Worm (Caenorhabditis elegans) whole organism, L2 larva: ENCODE data around the gene cdka-1.

ENCODE experiments used
- C34F6.9 ChIP-seq: fragments of 150-350 bp; optimal IDR thresholded peaks from 2 replicates; lab custom pipeline; 2014; ENCODE audit warnings: missing biosample characterization, missing genetic modification characterization
- F13H6.1 ChIP-seq: sonication (generic microtip); optimal IDR thresholded peaks from 2 replicates; lab custom pipeline; 2016; ENCODE audit warnings: missing genetic modification characterization, missing compliant biosample characterization
- Y55F3AM.14 ChIP-seq: fragments of 200-800 bp; sonication (Bioruptor generic); optimal IDR thresholded peaks from 2 replicates; lab custom pipeline; 2018; ENCODE audit warnings: mild to moderate bottlenecking, missing genetic modification characterization, missing compliant biosample characterization
- ama-1 ChIP-seq: fragments of 150-350 bp; optimal IDR thresholded peaks from 2 replicates; lab custom pipeline; 2018; ENCODE audit warnings: inconsistent platforms
- ceh-16 ChIP-seq: fragments of 150-350 bp; optimal IDR thresholded peaks from 2 replicates; lab custom pipeline; 2014; ENCODE audit warnings: missing biosample characterization, missing genetic modification characterization
- crh-2 ChIP-seq: sonication (generic microtip); optimal IDR thresholded peaks from 2 replicates; lab custom pipeline; 2017; ENCODE audit warnings: missing biosample characterization, missing genetic modification characterization
- dmd-4 ChIP-seq: sonication (generic microtip); optimal IDR thresholded peaks from 2 replicates; lab custom pipeline; 2017; ENCODE audit warnings: missing biosample characterization, missing genetic modification characterization
- elt-1 ChIP-seq: fragments of 150-350 bp; optimal IDR thresholded peaks from 2 replicates; lab custom pipeline; 2014; ENCODE audit warnings: missing biosample characterization, missing genetic modification characterization
- elt-3 ChIP-seq: sonication (generic microtip); optimal IDR thresholded peaks from 2 replicates; lab custom pipeline; 2017; ENCODE audit warnings: missing biosample characterization, missing genetic modification characterization
- fos-1 ChIP-seq: fragments of 150-350 bp; optimal IDR thresholded peaks from 2 replicates; lab custom pipeline; 2014; ENCODE audit warnings: missing biosample characterization, missing genetic modification characterization
- gmeb-1 ChIP-seq: fragments of 150-350 bp; optimal IDR thresholded peaks from 2 replicates; lab custom pipeline; 2014; ENCODE audit warnings: missing biosample characterization, missing genetic modification characterization
- lin-13 ChIP-seq: fragments of 150-350 bp; optimal IDR thresholded peaks from 2 replicates; lab custom pipeline; 2014; ENCODE audit warnings: missing biosample characterization, missing genetic modification reagents, missing genetic modification characterization
- lsy-2 ChIP-seq, 2 experiments: fragments of 150-350 bp in 1 of 2; sonication (generic microtip) in 1 of 2; optimal IDR thresholded peaks; 2 replicates each; lab custom pipeline; 2014 to 2017; ENCODE audit warnings: missing biosample characterization in 2 of 2, missing genetic modification characterization in 2 of 2
- mdl-1 ChIP-seq, 2 experiments: fragments of 150-350 bp in 1 of 2; sonication (generic microtip) in 1 of 2; optimal IDR thresholded peaks; 2 replicates each; lab custom pipeline; 2017; ENCODE audit warnings: missing biosample characterization in 2 of 2, missing genetic modification characterization in 2 of 2
- nhr-11 ChIP-seq: fragments of 150-350 bp; optimal IDR thresholded peaks from 2 replicates; lab custom pipeline; 2014; ENCODE audit warnings: missing biosample characterization, missing genetic modification characterization
- nhr-12 ChIP-seq: fragments of 150-350 bp; optimal IDR thresholded peaks from 2 replicates; lab custom pipeline; 2014; ENCODE audit warnings: missing biosample characterization, missing genetic modification characterization
- nhr-129 ChIP-seq: fragments of 150-350 bp; optimal IDR thresholded peaks from 2 replicates; lab custom pipeline; 2014; ENCODE audit warnings: missing biosample characterization, missing genetic modification characterization
- nhr-21 ChIP-seq: fragments of 150-350 bp; optimal IDR thresholded peaks from 2 replicates; lab custom pipeline; 2014; ENCODE audit warnings: missing biosample characterization, missing genetic modification characterization
- nhr-23 ChIP-seq: fragments of 150-350 bp; optimal IDR thresholded peaks from 2 replicates; lab custom pipeline; 2014; ENCODE audit warnings: missing biosample characterization, missing genetic modification reagents, missing genetic modification characterization
- nhr-25 ChIP-seq: fragments of 150-350 bp; sonication (generic microtip); optimal IDR thresholded peaks from 3 replicates; lab custom pipeline; 2014; ENCODE audit warnings: missing biosample characterization, missing genetic modification characterization
- nhr-6 ChIP-seq: fragments of 150-350 bp; optimal IDR thresholded peaks from 2 replicates; lab custom pipeline; 2014; ENCODE audit warnings: missing biosample characterization, missing genetic modification characterization
- nhr-77 ChIP-seq: fragments of 150-350 bp; optimal IDR thresholded peaks from 2 replicates; lab custom pipeline; 2014; ENCODE audit warnings: missing biosample characterization, missing genetic modification characterization
- sem-4 ChIP-seq: fragments of 150-350 bp; optimal IDR thresholded peaks from 2 replicates; lab custom pipeline; 2014; ENCODE audit warnings: missing biosample characterization, missing genetic modification reagents, missing genetic modification characterization
- skn-1 ChIP-seq: sonication (generic microtip); optimal IDR thresholded peaks from 2 replicates; lab custom pipeline; 2017; ENCODE audit warnings: missing biosample characterization, missing genetic modification characterization
- sma-3 ChIP-seq: sonication (generic microtip); optimal IDR thresholded peaks from 2 replicates; lab custom pipeline; 2016; ENCODE audit warnings: missing genetic modification reagents, missing genetic modification characterization, missing compliant biosample characterization
- sma-9 ChIP-seq, 2 experiments: fragments of 150-350 bp in 1 of 2; sonication (generic microtip) in 1 of 2; optimal IDR thresholded peaks; 2 replicates each; lab custom pipeline; 2014 to 2016; ENCODE audit warnings: missing genetic modification characterization in 2 of 2, mild to moderate bottlenecking in 1 of 2, missing biosample characterization in 1 of 2, missing compliant biosample characterization in 1 of 2, missing genetic modification reagents in 1 of 2, moderate library complexity in 1 of 2
- snpc-4 ChIP-seq: fragments of 150-350 bp; optimal IDR thresholded peaks from 2 replicates; lab custom pipeline; 2014; ENCODE audit warnings: missing biosample characterization, missing genetic modification characterization
- unc-39 ChIP-seq: fragments of 150-350 bp; optimal IDR thresholded peaks from 2 replicates; lab custom pipeline; 2014; ENCODE audit warnings: missing biosample characterization, missing genetic modification characterization
- unc-55 ChIP-seq: fragments of 150-350 bp; sonication (generic microtip); optimal IDR thresholded peaks from 3 replicates; lab custom pipeline; 2014; ENCODE audit warnings: missing biosample characterization, missing genetic modification reagents, missing genetic modification characterization
- unc-62 ChIP-seq: fragments of 150-350 bp; optimal IDR thresholded peaks from 2 replicates; lab custom pipeline; 2014; ENCODE audit warnings: missing biosample characterization, missing genetic modification reagents, missing genetic modification characterization
- zag-1 ChIP-seq: fragments of 150-350 bp; optimal IDR thresholded peaks from 2 replicates; lab custom pipeline; 2014; ENCODE audit warnings: missing biosample characterization, missing genetic modification characterization
- ztf-1 ChIP-seq: fragments of 200-800 bp; sonication (Bioruptor generic); conservative IDR thresholded peaks from 2 replicates; pipeline ENCODE4 v1.3.6; 2022; ENCODE audit warnings: missing genetic modification characterization, missing compliant biosample characterization

The cdka-1 gene

ce11 chrIII:4656415-4656814, 2.2 kb upstream of the cdka-1 start (continued):
- TF ChIP-seq crh-2 (tag; lab: Kevin White, UChicago) (peak; percentile 72), mdl-1 (tag; optimal IDR thresholded peaks at IDR 0.05; lab: Kevin White, UChicago) (peak in 1 of 2 experiments; percentile 32), lsy-2 (tag; optimal IDR thresholded peaks at IDR 0.05; lab: Kevin White, UChicago) (peak; percentile 55 to 70), elt-1 (tag; lab: Kevin White, UChicago) (no peak), skn-1 (no peak), elt-3 (tag; lab: Kevin White, UChicago) (no peak), unc-39 (tag; lab: Kevin White, UChicago) (no peak)
- TF ChIP-seq, all 48 proteins: peak for 16

ce11 chrIII:4657386-4657785, 1.2 kb upstream of the cdka-1 start:
- TF ChIP-seq gmeb-1 (tag; lab: Kevin White, UChicago) (no peak), sma-3 (no peak), sma-9 (GFP tag; optimal IDR thresholded peaks at IDR 0.05; lab: Kevin White, UChicago) (no peak), sma-9 (tag; optimal IDR thresholded peaks at IDR 0.05; lab: Kevin White, UChicago) (no peak), ama-1 (no peak), nhr-11 (tag; lab: Kevin White, UChicago) (no peak), zag-1 (tag; lab: Kevin White, UChicago) (no peak), nhr-77 (no peak), snpc-4 (tag; lab: Kevin White, UChicago) (no peak), sem-4 (tag; lab: Kevin White, UChicago) (no peak), dmd-4 (no peak), lsy-2 (tag; optimal IDR thresholded peaks at IDR 0.05; lab: Kevin White, UChicago) (no peak), F13H6.1 (tag; lab: Kevin White, UChicago) (no peak), Y55F3AM.14 (GFP tag; lab: Kevin White, UChicago) (no peak), nhr-12 (tag; lab: Kevin White, UChicago) (no peak)

- TF ChIP-seq nhr-25 (tag; lab: Kevin White, UChicago) (no peak), crh-2 (tag; lab: Kevin White, UChicago) (peak; percentile 36), dmd-4 (no peak), fos-1 (tag; lab: Kevin White, UChicago) (no peak), F13H6.1 (tag; lab: Kevin White, UChicago) (no peak)
Measured at ce11 chrIII:4659426-4659825, 832 bp downstream of the cdka-1 start.

- TF ChIP-seq lsy-2 (tag; optimal IDR thresholded peaks at IDR 0.05; lab: Kevin White, UChicago) (no peak), unc-55 (no peak)
Measured at ce11 chrIII:4665272-4665671, 6.7 kb downstream of the cdka-1 start, which contains the start of gene T23F11.4. Gene T23F11.4, minus strand, starts transcription at chrIII:4665372.

ce11 chrIII:4666753-4667400, 8.3 kb downstream of the cdka-1 start:
- peak; percentile 65 for TF ChIP-seq F13H6.1 (tag; lab: Kevin White, UChicago)
- TF ChIP-seq unc-62 (GFP tag; lab: Kevin White, UChicago), result no peak
- peak; percentile 70 for TF ChIP-seq C34F6.9 (tag; lab: Kevin White, UChicago)
- peak; percentile 2 for TF ChIP-seq ceh-16 (tag; lab: Kevin White, UChicago)
- TF ChIP-seq mdl-1 (tag; optimal IDR thresholded peaks at IDR 0.05; lab: Kevin White, UChicago), result peak; percentile 5 to 15
- TF ChIP-seq zag-1 (tag; lab: Kevin White, UChicago), result peak; percentile 46
- TF ChIP-seq unc-55, result peak; percentile 67
- TF ChIP-seq Y55F3AM.14 (GFP tag; lab: Kevin White, UChicago), result no peak
- TF ChIP-seq nhr-129, result peak; percentile 61
- TF ChIP-seq nhr-25 (tag; lab: Kevin White, UChicago), result peak; percentile 73
- peak; percentile 34 for TF ChIP-seq nhr-6 (tag; lab: Kevin White, UChicago)
- no peak for TF ChIP-seq ztf-1
- peak in 1 of 2 experiments; percentile 52 for TF ChIP-seq lsy-2 (tag; optimal IDR thresholded peaks at IDR 0.05; lab: Kevin White, UChicago)
- no peak for TF ChIP-seq snpc-4 (tag; lab: Kevin White, UChicago)
- peak; percentile 29 for TF ChIP-seq lin-13 (GFP tag; lab: Kevin White, UChicago)
- peak; percentile 47 for TF ChIP-seq nhr-21
- TF ChIP-seq nhr-23 (tag; lab: Kevin White, UChicago), result no peak
- peak; percentile 52 for TF ChIP-seq sma-3
- peak; percentile 25 for TF ChIP-seq crh-2 (tag; lab: Kevin White, UChicago)
- peak; percentile 7 for TF ChIP-seq fos-1 (tag; lab: Kevin White, UChicago)
- peak; percentile 49 for TF ChIP-seq sma-9 (GFP tag; optimal IDR thresholded peaks at IDR 0.05; lab: Kevin White, UChicago)
- no peak for TF ChIP-seq sma-9 (tag; optimal IDR thresholded peaks at IDR 0.05; lab: Kevin White, UChicago)
